Worm (Caenorhabditis elegans) whole organism, dauer: ENCODE measurements around the gene col-181.

ENCODE experiments used
- unc-62 ChIP-seq: sonication (generic microtip); optimal IDR thresholded peaks from 2 replicates; lab custom pipeline; 2017; ENCODE audit warnings: missing biosample characterization, missing genetic modification reagents, missing genetic modification characterization

Gene col-181

ce11 chrX:12104630-12105029 is at the start of gene col-181:
col-181 (plus strand) TSS chrX:12104930.
- no peak for TF ChIP-seq unc-62 (GFP tag; lab: Kevin White, UChicago)

- no peak for TF ChIP-seq unc-62 (GFP tag; lab: Kevin White, UChicago)
Measured at ce11 chrX:12056973-12057372, 47.8 kb upstream of the col-181 start, which contains the start of gene B0198.3. B0198.3 (minus strand) TSS chrX:12057073.

ce11 chrX:12064908-12065307 is 39.8 kb upstream of the col-181 start, which contains the start of gene lgc-23:
lgc-23 (plus strand) TSS chrX:12065208.
- no peak for TF ChIP-seq unc-62 (GFP tag; lab: Kevin White, UChicago)

ce11 chrX:12068250-12068649 is 36.5 kb upstream of the col-181 start, which contains the start of gene lgc-24:
lgc-24 (plus strand) TSS chrX:12068550.
- TF ChIP-seq unc-62 (GFP tag; lab: Kevin White, UChicago): no peak

ce11 chrX:12073764-12074163 is 31.0 kb upstream of the col-181 start, which contains the start of gene tmem-145:
tmem-145 (minus strand) TSS chrX:12073864.
- TF ChIP-seq unc-62 (GFP tag; lab: Kevin White, UChicago): no peak

- TF ChIP-seq unc-62 (GFP tag; lab: Kevin White, UChicago): no peak
Measured at ce11 chrX:12080581-12081162, 24.1 kb upstream of the col-181 start.

ce11 chrX:12081250-12081649 is 23.5 kb upstream of the col-181 start:
- no peak for TF ChIP-seq unc-62 (GFP tag; lab: Kevin White, UChicago)

ce11 chrX:12082813-12083212 is 21.9 kb upstream of the col-181 start:
- TF ChIP-seq unc-62 (GFP tag; lab: Kevin White, UChicago): no peak

- TF ChIP-seq unc-62 (GFP tag; lab: Kevin White, UChicago): no peak
Measured at ce11 chrX:12086297-12086696, 18.4 kb upstream of the col-181 start.

ce11 chrX:12092621-12093020 is 12.1 kb upstream of the col-181 start:
- TF ChIP-seq unc-62 (GFP tag; lab: Kevin White, UChicago): no peak

ce11 chrX:12093043-12093442 is 11.7 kb upstream of the col-181 start, which contains the start of gene W03G11.4:
W03G11.4 (minus strand) TSS chrX:12093143.
- no peak for TF ChIP-seq unc-62 (GFP tag; lab: Kevin White, UChicago)

ce11 chrX:12093992-12094391 is 10.7 kb upstream of the col-181 start:
- no peak for TF ChIP-seq unc-62 (GFP tag; lab: Kevin White, UChicago)

ce11 chrX:12095200-12095599 is 9.5 kb upstream of the col-181 start:
- no peak for TF ChIP-seq unc-62 (GFP tag; lab: Kevin White, UChicago)

- no peak for TF ChIP-seq unc-62 (GFP tag; lab: Kevin White, UChicago)
Measured at ce11 chrX:12097995-12098394, 6.7 kb upstream of the col-181 start.

- TF ChIP-seq unc-62 (GFP tag; lab: Kevin White, UChicago): no peak
Measured at ce11 chrX:12103712-12104111, 1.0 kb upstream of the col-181 start, which contains the start of gene W03G11.3. W03G11.3 (minus strand) TSS chrX:12103812.

- TF ChIP-seq unc-62 (GFP tag; lab: Kevin White, UChicago): no peak
Measured at ce11 chrX:12105458-12105857, 728 bp downstream of the col-181 start.

- TF ChIP-seq unc-62 (GFP tag; lab: Kevin White, UChicago): no peak
Measured at ce11 chrX:12106004-12106403, 1.3 kb downstream of the col-181 start.
